Worm (Caenorhabditis elegans) whole organism, early embryonic: Measurements from ENCODE around the gene csc-1.

Experiments used
- B0310.2 ChIP-seq: sonication (generic microtip); optimal IDR thresholded peaks from 2 replicates; lab custom pipeline; 2016; ENCODE audit warnings: mild to moderate bottlenecking, missing genetic modification characterization, missing compliant biosample characterization
- F13C5.2 ChIP-seq: sonication (generic microtip); optimal IDR thresholded peaks from 2 replicates; lab custom pipeline; 2017; ENCODE audit warnings: mild to moderate bottlenecking, missing genetic modification characterization, inconsistent platforms, missing compliant biosample characterization
- aly-1 ChIP-seq: sonication (generic microtip); optimal IDR thresholded peaks from 2 replicates; lab custom pipeline; 2016; ENCODE audit warnings: missing genetic modification characterization, missing compliant biosample characterization
- ama-1 ChIP-seq: fragments of 150-350 bp; optimal IDR thresholded peaks from 2 replicates; lab custom pipeline; 2014
- ceh-13 ChIP-seq: fragments of 200-800 bp; sonication (Bioruptor generic); optimal IDR thresholded peaks from 2 replicates; lab custom pipeline; 2018; ENCODE audit warnings: mild to moderate bottlenecking, missing genetic modification characterization, missing compliant biosample characterization
- ceh-36 ChIP-seq: sonication (generic microtip); optimal IDR thresholded peaks from 2 replicates; lab custom pipeline; 2016; ENCODE audit warnings: missing genetic modification characterization, inconsistent platforms, missing compliant biosample characterization
- ets-7 ChIP-seq: sonication (generic microtip); optimal IDR thresholded peaks from 2 replicates; lab custom pipeline; 2016; ENCODE audit warnings: missing genotype, missing genetic modification characterization, missing compliant biosample characterization
- flt-1 ChIP-seq: fragments of 200-800 bp; sonication (Bioruptor generic); IDR thresholded peaks from 2 replicates; pipeline ENCODE4 v1.3.6; 2022; ENCODE audit warnings: missing genetic modification characterization, missing compliant biosample characterization
- hmbx-1 ChIP-seq: sonication (generic microtip); optimal IDR thresholded peaks from 2 replicates; lab custom pipeline; 2016; ENCODE audit warnings: mild to moderate bottlenecking, missing genetic modification characterization, missing compliant biosample characterization
- hmg-4 ChIP-seq: fragments of 200-800 bp; sonication (Bioruptor generic); optimal IDR thresholded peaks from 2 replicates; lab custom pipeline; 2018; ENCODE audit warnings: mild to moderate bottlenecking, missing genetic modification characterization, missing compliant biosample characterization
- hnd-1 ChIP-seq: sonication (generic microtip); optimal IDR thresholded peaks from 2 replicates; lab custom pipeline; 2016; ENCODE audit warnings: missing genetic modification characterization, missing compliant biosample characterization
- pes-1 ChIP-seq: fragments of 200-800 bp; sonication (Bioruptor generic); IDR thresholded peaks from 2 replicates; pipeline ENCODE4 v1.3.6; 2022; ENCODE audit warnings: missing genetic modification reagents, missing genetic modification characterization, missing compliant biosample characterization
- scrt-1 ChIP-seq: fragments of 200-800 bp; sonication (Bioruptor generic); IDR thresholded peaks from 2 replicates; pipeline ENCODE4 v1.3.6; 2022; ENCODE audit warnings: missing genetic modification characterization, missing compliant biosample characterization
- sea-1 ChIP-seq: fragments of 200-800 bp; sonication (Bioruptor generic); conservative IDR thresholded peaks from 2 replicates; pipeline ENCODE4 v1.3.6; 2022; ENCODE audit warnings: missing genetic modification characterization, missing compliant biosample characterization
- tbx-11 ChIP-seq: fragments of 200-800 bp; sonication (Bioruptor generic); IDR thresholded peaks from 2 replicates; pipeline ENCODE4 v1.3.6; 2022; ENCODE audit warnings: missing genetic modification characterization, missing compliant biosample characterization
- tbx-37 ChIP-seq: fragments of 200-800 bp; sonication (Bioruptor generic); conservative IDR thresholded peaks from 2 replicates; pipeline ENCODE4 v1.3.6; 2022; ENCODE audit warnings: missing genetic modification reagents, missing genetic modification characterization, missing compliant biosample characterization
- tra-4 ChIP-seq: sonication (generic microtip); optimal IDR thresholded peaks from 2 replicates; lab custom pipeline; 2017; ENCODE audit warnings: missing genetic modification characterization, missing compliant biosample characterization

Gene csc-1

ce11 chrII:13637464-13637863 lies 40.7 kb downstream of the csc-1 start:
- TF ChIP-seq aly-1 (tag; lab: Kevin White, UChicago) (peak; percentile 23), tbx-11 (GFP tag; lab: Robert Waterston, UW) (no peak)

ce11 chrII:13637941-13638489 lies 41.3 kb downstream of the csc-1 start, which contains the start of gene phdh-1:
phdh-1 (minus strand) TSS chrII:13638480.
- TF ChIP-seq ceh-13 (no peak), pes-1 (GFP tag; lab: Robert Waterston, UW) (no peak), hmg-4 (GFP tag; lab: Kevin White, UChicago) (no peak), B0310.2 (tag; lab: Kevin White, UChicago) (no peak), hmbx-1 (tag; lab: Kevin White, UChicago) (no peak), ceh-36 (no peak), flt-1 (GFP tag; lab: Robert Waterston, UW) (no peak), aly-1 (tag; lab: Kevin White, UChicago) (no peak), tbx-37 (no peak), tbx-11 (GFP tag; lab: Robert Waterston, UW) (no peak), hnd-1 (tag; lab: Kevin White, UChicago) (no peak)

- no peak for TF ChIP-seq ets-7
- no peak for TF ChIP-seq pes-1 (GFP tag; lab: Robert Waterston, UW)
- no peak for TF ChIP-seq scrt-1 (GFP tag; lab: Robert Waterston, UW)
- TF ChIP-seq hnd-1 (tag; lab: Kevin White, UChicago), result no peak
- TF ChIP-seq aly-1 (tag; lab: Kevin White, UChicago), result no peak
- TF ChIP-seq tra-4 (tag; lab: Kevin White, UChicago), result no peak
- no peak for TF ChIP-seq tbx-37
- no peak for TF ChIP-seq F13C5.2 (tag; lab: Kevin White, UChicago)
- TF ChIP-seq tbx-11 (GFP tag; lab: Robert Waterston, UW), result no peak
- TF ChIP-seq hmbx-1 (tag; lab: Kevin White, UChicago), result no peak
- no peak for TF ChIP-seq ceh-36
- no peak for TF ChIP-seq ceh-13
- TF ChIP-seq sea-1 (GFP tag; lab: Robert Waterston, UW), result no peak
- no peak for TF ChIP-seq B0310.2 (tag; lab: Kevin White, UChicago)
- TF ChIP-seq ama-1 (lab: Kevin White, UChicago), result no peak
These were observed 41.8 kb downstream of the csc-1 start for ce11 chrII:13638576-13638975.

DNA sequence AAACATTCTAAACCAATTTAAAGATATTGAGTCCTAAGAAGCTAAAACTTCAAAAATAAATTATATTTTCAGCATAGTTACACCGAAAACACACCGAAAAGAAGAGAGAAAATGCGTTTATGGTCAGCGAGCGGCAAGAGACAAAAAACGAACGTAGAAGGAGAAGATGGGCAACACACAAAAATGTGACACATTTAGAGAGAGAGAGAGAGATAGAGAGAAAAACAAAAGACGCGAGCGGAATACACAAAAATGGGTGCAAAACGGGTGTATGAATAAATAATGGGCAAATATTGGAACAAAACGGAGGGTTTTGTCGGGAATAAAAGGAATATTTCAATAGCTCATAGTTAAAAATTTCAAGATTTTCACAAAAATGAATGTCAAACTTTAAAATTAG lies 43.5 kb downstream of the csc-1 start:
- TF ChIP-seq hmg-4 (GFP tag; lab: Kevin White, UChicago) (no peak), hnd-1 (tag; lab: Kevin White, UChicago) (no peak), sea-1 (GFP tag; lab: Robert Waterston, UW) (no peak), tbx-37 (no peak), pes-1 (GFP tag; lab: Robert Waterston, UW) (no peak), scrt-1 (GFP tag; lab: Robert Waterston, UW) (no peak)

DNA sequence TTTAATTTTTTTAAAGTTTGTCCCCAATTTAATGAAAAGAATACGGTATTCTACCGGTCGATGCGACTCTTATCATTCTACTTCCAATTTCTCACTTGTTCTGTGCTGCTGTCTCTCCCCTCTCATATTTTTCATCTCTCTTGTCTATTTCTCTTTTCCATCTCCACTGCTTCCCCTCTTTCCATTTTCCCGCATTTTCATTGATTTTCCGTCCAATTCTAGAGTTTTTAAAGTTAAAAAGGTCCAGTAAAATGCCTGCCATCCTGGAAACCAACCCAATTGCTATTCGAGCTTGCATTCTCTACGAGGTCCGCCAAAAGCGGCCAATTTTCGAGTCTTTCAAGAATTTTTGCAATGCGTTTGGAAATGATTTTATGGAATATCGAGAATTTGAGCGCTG lies 44.6 kb downstream of the csc-1 start, which contains the start of gene fbxa-167:
TSS of gene fbxa-167 (plus strand) at position 179 of the 400 bp plus-strand sequence.
- TF ChIP-seq aly-1 (tag; lab: Kevin White, UChicago), result no peak
